Fruit fly (Drosophila melanogaster): Measurements from ENCODE around the gene Taf8.

Taf8 gene

dm6 chrX:18151323-18151722, 49.6 kb downstream of the Taf8 start:
- no peak for TF ChIP-seq Gug (GFP tag; IDR thresholded peaks at IDR 0.05)

dm6 chrX:18153001-18153400, 51.2 kb downstream of the Taf8 start:
- TF ChIP-seq salr (GFP tag; optimal IDR thresholded peaks at IDR 0.05) (no peak), fd59A (GFP tag; optimal IDR thresholded peaks at IDR 0.05) (no peak), Sox102F (GFP tag; optimal IDR thresholded peaks at IDR 0.05) (no peak), Lpt (GFP tag; optimal IDR thresholded peaks at IDR 0.05) (no peak), CG34406 (GFP tag; optimal IDR thresholded peaks at IDR 0.05) (no peak), CG9139 (GFP tag; optimal IDR thresholded peaks at IDR 0.05) (no peak), fd85E (GFP tag; optimal IDR thresholded peaks at IDR 0.05) (no peak), CG3032 (tag; optimal IDR thresholded peaks at IDR 0.05) (no peak), acj6 (GFP tag; optimal IDR thresholded peaks at IDR 0.05) (no peak), lz (GFP tag; optimal IDR thresholded peaks at IDR 0.05) (no peak), dac (GFP tag; optimal IDR thresholded peaks at IDR 0.05) (no peak), esn (GFP tag; optimal IDR thresholded peaks at IDR 0.05) (no peak), CG8319 (GFP tag; optimal IDR thresholded peaks at IDR 0.05) (no peak), Hr4 (GFP tag; optimal IDR thresholded peaks at IDR 0.05) (no peak), dsx (GFP tag; optimal IDR thresholded peaks at IDR 0.05; ENCODE audit: poor library complexity, severe bottlenecking) (no peak), Ets21C (GFP tag; optimal IDR thresholded peaks at IDR 0.05) (no peak), CG6276 (GFP tag; optimal IDR thresholded peaks at IDR 0.05) (no peak)
